Fruit fly (Drosophila melanogaster): ENCODE measurements around the gene CG10182.

CG10182 gene

DNA sequence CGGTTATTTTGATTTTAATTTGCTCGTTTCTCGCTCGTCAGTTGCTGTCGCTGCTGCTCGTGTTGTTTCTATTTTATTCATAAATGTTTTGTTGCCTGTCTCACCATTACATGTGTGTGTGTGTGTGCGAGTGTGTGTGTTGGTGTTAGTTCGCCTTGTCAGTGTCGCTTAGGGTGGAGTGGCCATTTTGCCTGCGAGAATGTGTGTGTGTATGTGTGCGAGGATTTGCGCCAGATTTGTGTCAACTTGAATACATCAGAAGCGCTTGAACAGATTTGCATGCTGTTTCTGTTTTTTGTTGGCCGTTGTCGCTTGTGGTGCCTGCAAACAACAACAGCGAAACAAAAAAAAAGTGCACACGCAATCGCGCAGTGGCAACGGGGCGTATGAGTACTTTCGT, 20.4 kb downstream of the CG10182 start:
- no peak for TF ChIP-seq CG11762 (GFP tag; optimal IDR thresholded peaks at IDR 0.05; ENCODE audit: insufficient read depth)
- TF ChIP-seq CG6854 (GFP tag; optimal IDR thresholded peaks at IDR 0.05), result no peak

DNA sequence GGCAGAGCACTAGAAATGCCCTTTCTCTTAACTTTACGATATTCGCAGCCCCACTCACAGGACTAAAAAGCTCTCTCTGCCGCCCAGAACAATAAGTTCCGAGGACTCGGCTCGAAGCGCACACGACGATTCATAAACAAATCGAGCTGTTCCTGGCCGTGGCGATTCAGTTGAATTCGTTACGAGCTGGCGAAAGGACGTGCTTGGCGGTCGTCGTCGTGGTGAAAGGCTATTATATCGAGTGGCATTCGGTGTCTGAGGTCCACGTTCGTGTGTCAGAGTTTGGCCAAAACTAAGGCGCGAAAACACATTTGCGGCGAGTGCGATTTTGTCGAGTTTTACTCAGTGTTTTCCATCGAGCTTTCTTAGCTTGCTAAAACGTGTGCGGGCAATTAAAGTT, 32.4 kb downstream of the CG10182 start, which contains the start of gene beat-IV:
TSS of gene beat-IV (plus strand) at position 169 of the 400 bp plus-strand sequence.
- TF ChIP-seq CG1621 (tag; optimal IDR thresholded peaks at IDR 0.05) (no peak), CG4318 (GFP tag; optimal IDR thresholded peaks at IDR 0.05) (no peak), esn (GFP tag; optimal IDR thresholded peaks at IDR 0.05) (no peak), Hr38 (GFP tag; optimal IDR thresholded peaks at IDR 0.05) (no peak), fd59A (GFP tag; optimal IDR thresholded peaks at IDR 0.05) (no peak)

dm6 chr3R:23556843-23557242, 32.8 kb downstream of the CG10182 start, which contains the start of gene CG10164:
TSS of gene CG10164 (minus strand) at chr3R:23556943.
- TF ChIP-seq ss (GFP tag; optimal IDR thresholded peaks at IDR 0.05), result no peak
- TF ChIP-seq CG6854 (GFP tag; optimal IDR thresholded peaks at IDR 0.05), result no peak
- no peak for TF ChIP-seq cyc (GFP tag; optimal IDR thresholded peaks at IDR 0.05)
- TF ChIP-seq Eip75B (GFP tag; optimal IDR thresholded peaks at IDR 0.05), result no peak
- TF ChIP-seq CG7368 (GFP tag; optimal IDR thresholded peaks at IDR 0.05), result no peak
- no peak for TF ChIP-seq CG6276 (GFP tag; optimal IDR thresholded peaks at IDR 0.05)
- no peak for TF ChIP-seq pdm3 (GFP tag; optimal IDR thresholded peaks at IDR 0.05)
- no peak for TF ChIP-seq CG10631 (GFP tag; optimal IDR thresholded peaks at IDR 0.05)

- TF ChIP-seq fkh (GFP tag; optimal IDR thresholded peaks at IDR 0.05) (no peak), Sox14 (GFP tag; optimal IDR thresholded peaks at IDR 0.05) (no peak), CG11294 (GFP tag; IDR thresholded peaks at IDR 0.05) (no peak), vri (GFP tag; optimal IDR thresholded peaks at IDR 0.05) (peak; percentile 11), dsx (GFP tag; optimal IDR thresholded peaks at IDR 0.05; ENCODE audit: poor library complexity, severe bottlenecking) (no peak), esn (GFP tag; optimal IDR thresholded peaks at IDR 0.05) (no peak), CG31627 (GFP tag; optimal IDR thresholded peaks at IDR 0.05) (no peak)
Observed at dm6 chr3R:23538719-23539145, 50.9 kb downstream of the CG10182 start, which contains the start of gene Ugt303B2. TSS of gene Ugt303B2 (minus strand) at chr3R:23538908.

Data from whole organism, prepupa.